Worm (Caenorhabditis elegans) whole organism, mixed stage, embryonic: ENCODE results near the gene F53C3.7.

Experiments
- M03D4.4 ChIP-seq: sonication (generic microtip); optimal IDR thresholded peaks from 2 replicates; lab custom pipeline; 2017; ENCODE audit warnings: mild to moderate bottlenecking, missing genetic modification characterization, missing compliant biosample characterization
- bed-3 ChIP-seq: fragments of 200-800 bp; sonication (Bioruptor generic); optimal IDR thresholded peaks from 3 replicates; lab custom pipeline; 2018; ENCODE audit warnings: mild to moderate bottlenecking, missing genetic modification characterization, moderate library complexity, missing compliant biosample characterization
- ceh-39 ChIP-seq: fragments of 150-350 bp; optimal IDR thresholded peaks from 2 replicates; lab custom pipeline; 2014; ENCODE audit warnings: missing biosample characterization, missing genetic modification characterization
- ceh-43 ChIP-seq: fragments of 200-800 bp; sonication (Bioruptor generic); optimal IDR thresholded peaks from 2 replicates; lab custom pipeline; 2018; ENCODE audit warnings: mild to moderate bottlenecking, missing genetic modification characterization, moderate library complexity, missing compliant biosample characterization
- ceh-83 ChIP-seq: fragments of 200-800 bp; sonication (Bioruptor generic); optimal IDR thresholded peaks from 2 replicates; lab custom pipeline; 2018; ENCODE audit warnings: mild to moderate bottlenecking, missing genetic modification characterization, missing compliant biosample characterization
- ces-1 ChIP-seq: fragments of 150-350 bp; optimal IDR thresholded peaks from 2 replicates; lab custom pipeline; 2014; ENCODE audit warnings: missing biosample characterization, missing genetic modification reagents, missing genetic modification characterization
- cnd-1 ChIP-seq: fragments of 200-800 bp; sonication (Bioruptor generic); optimal IDR thresholded peaks from 2 replicates; lab custom pipeline; 2018; ENCODE audit warnings: mild to moderate bottlenecking, missing genetic modification characterization, missing compliant biosample characterization
- drap-1 ChIP-seq: fragments of 200-800 bp; sonication (Bioruptor generic); optimal IDR thresholded peaks from 3 replicates; lab custom pipeline; 2018; ENCODE audit warnings: mild to moderate bottlenecking, missing genetic modification characterization, missing compliant biosample characterization
- elt-1 ChIP-seq: sonication (generic microtip); optimal IDR thresholded peaks from 2 replicates; lab custom pipeline; 2017; ENCODE audit warnings: missing genetic modification characterization, mild to moderate bottlenecking, missing compliant biosample characterization, antibody characterized with exemption, moderate library complexity, borderline replicate concordance; ENCODE audit not compliant: insufficient read depth
- elt-3 ChIP-seq: fragments of 150-350 bp; optimal IDR thresholded peaks from 2 replicates; lab custom pipeline; 2014; ENCODE audit warnings: missing biosample characterization, missing genetic modification characterization
- flh-1 ChIP-seq: fragments of 200-800 bp; sonication (Bioruptor generic); optimal IDR thresholded peaks from 2 replicates; lab custom pipeline; 2018; ENCODE audit warnings: mild to moderate bottlenecking, missing genetic modification characterization, moderate library complexity, missing compliant biosample characterization
- ham-2 ChIP-seq: fragments of 200-800 bp; sonication (Bioruptor generic); optimal IDR thresholded peaks from 2 replicates; lab custom pipeline; 2018; ENCODE audit warnings: mild to moderate bottlenecking, missing genetic modification characterization, missing compliant biosample characterization
- hlh-1 ChIP-seq: fragments of 150-350 bp; optimal IDR thresholded peaks from 2 replicates; lab custom pipeline; 2014; ENCODE audit warnings: missing biosample characterization, missing genetic modification reagents, missing genetic modification characterization
- lin-13 ChIP-seq: fragments of 150-350 bp; optimal IDR thresholded peaks from 2 replicates; lab custom pipeline; 2014; ENCODE audit warnings: missing biosample characterization, missing genetic modification characterization
- lin-32 ChIP-seq: fragments of 200-800 bp; sonication (Bioruptor generic); optimal IDR thresholded peaks from 2 replicates; lab custom pipeline; 2018; ENCODE audit warnings: mild to moderate bottlenecking, missing genetic modification characterization, missing compliant biosample characterization
- lsy-2 ChIP-seq: fragments of 150-350 bp; optimal IDR thresholded peaks from 2 replicates; lab custom pipeline; 2014; ENCODE audit warnings: missing biosample characterization, missing genetic modification characterization
- mab-5 ChIP-seq: fragments of 150-350 bp; optimal IDR thresholded peaks from 2 replicates; lab custom pipeline; 2014; ENCODE audit warnings: missing biosample characterization, missing genetic modification characterization
- mep-1 ChIP-seq: fragments of 150-350 bp; optimal IDR thresholded peaks from 2 replicates; lab custom pipeline; 2017; ENCODE audit warnings: missing biosample characterization, missing genetic modification reagents, missing genetic modification characterization, inconsistent platforms
- mls-2 ChIP-seq: sonication (generic microtip); optimal IDR thresholded peaks from 2 replicates; lab custom pipeline; 2016; ENCODE audit warnings: mild to moderate bottlenecking, missing genetic modification characterization, moderate library complexity, missing compliant biosample characterization
- nhr-12 ChIP-seq: fragments of 150-350 bp; optimal IDR thresholded peaks from 2 replicates; lab custom pipeline; 2014; ENCODE audit warnings: missing biosample characterization, missing genetic modification characterization
- nhr-2 ChIP-seq: fragments of 150-350 bp; optimal IDR thresholded peaks from 2 replicates; lab custom pipeline; 2014; ENCODE audit warnings: missing biosample characterization, missing genetic modification characterization
- nhr-237 ChIP-seq: fragments of 150-350 bp; optimal IDR thresholded peaks from 2 replicates; lab custom pipeline; 2014; ENCODE audit warnings: missing biosample characterization, missing genetic modification characterization
- pha-4 ChIP-seq: fragments of 150-350 bp; optimal IDR thresholded peaks from 2 replicates; lab custom pipeline; 2018; ENCODE audit warnings: missing biosample characterization, missing genetic modification reagents, missing genetic modification characterization
- sem-2 ChIP-seq: fragments of 200-800 bp; sonication (Bioruptor generic); optimal IDR thresholded peaks from 2 replicates; lab custom pipeline; 2018; ENCODE audit warnings: mild to moderate bottlenecking, missing genetic modification characterization, missing compliant biosample characterization
- snpc-4 ChIP-seq: fragments of 150-350 bp; optimal IDR thresholded peaks from 2 replicates; lab custom pipeline; 2014; ENCODE audit warnings: missing biosample characterization, missing genetic modification characterization
- sptf-1 ChIP-seq: sonication (generic microtip); optimal IDR thresholded peaks from 2 replicates; lab custom pipeline; 2017; ENCODE audit warnings: mild to moderate bottlenecking, missing genetic modification characterization, moderate library complexity, missing compliant biosample characterization
- tbx-8 ChIP-seq: fragments of 200-800 bp; sonication (Bioruptor generic); optimal IDR thresholded peaks from 2 replicates; lab custom pipeline; 2018; ENCODE audit warnings: mild to moderate bottlenecking, missing genetic modification characterization, moderate library complexity, missing compliant biosample characterization
- unc-120 ChIP-seq: sonication (generic microtip); optimal IDR thresholded peaks from 2 replicates; lab custom pipeline; 2017; ENCODE audit warnings: missing genetic modification characterization, missing compliant biosample characterization; ENCODE audit not compliant: poor library complexity, severe bottlenecking
- unc-39 ChIP-seq: fragments of 150-350 bp; optimal IDR thresholded peaks from 2 replicates; lab custom pipeline; 2014; ENCODE audit warnings: missing biosample characterization, missing genetic modification characterization
- unc-62 ChIP-seq: fragments of 150-350 bp; optimal IDR thresholded peaks from 2 replicates; lab custom pipeline; 2014; ENCODE audit warnings: missing biosample characterization, missing genetic modification reagents, missing genetic modification characterization
- zip-8 ChIP-seq: fragments of 150-350 bp; optimal IDR thresholded peaks from 2 replicates; lab custom pipeline; 2014; ENCODE audit warnings: missing biosample characterization, missing genetic modification characterization

F53C3.7 gene

DNA sequence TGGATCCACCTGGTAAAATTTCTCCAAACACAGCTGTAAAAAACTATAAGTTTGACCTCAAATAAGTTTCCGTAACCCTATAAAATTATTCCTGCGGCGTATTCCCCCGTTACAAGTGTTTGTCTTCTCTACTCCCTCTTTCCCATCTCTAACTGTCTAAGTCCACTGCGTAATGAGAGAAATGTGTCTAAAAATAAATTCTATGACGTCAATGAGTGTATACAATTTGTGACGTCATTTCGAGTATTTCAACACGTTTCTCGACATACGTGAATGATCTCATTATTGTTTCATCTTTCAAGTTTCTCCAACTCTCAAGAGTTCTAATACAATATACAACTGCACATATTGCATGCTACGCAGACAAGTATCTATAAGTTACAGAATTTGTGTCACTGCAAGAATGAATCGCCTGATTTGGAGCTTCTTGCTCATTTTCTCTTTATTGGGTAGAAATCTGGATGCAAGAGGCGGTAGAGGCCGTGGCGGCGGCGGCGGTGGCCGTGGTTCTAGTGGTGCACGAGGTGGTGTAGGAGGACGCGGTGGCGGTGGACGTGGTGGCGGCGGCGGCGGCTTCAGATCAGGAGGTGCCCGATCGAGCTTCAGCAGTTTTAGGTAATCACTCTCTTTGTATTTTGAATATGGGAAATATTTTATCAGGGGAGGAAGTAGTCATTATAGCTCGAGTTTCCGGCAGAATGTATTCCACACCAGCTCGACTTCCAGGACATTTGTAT, 3.1 kb downstream of the F53C3.7 start, which contains the start of gene F53C3.6:
Gene F53C3.6 (plus strand): TSS at position 385 of the 737 bp plus-strand sequence.
- TF ChIP-seq mep-1 (tag; lab: Kevin White, UChicago) (no peak), drap-1 (GFP tag; lab: Kevin White, UChicago) (no peak), unc-120 (no peak), ceh-83 (GFP tag; lab: Kevin White, UChicago) (peak; percentile 48), ces-1 (GFP tag; lab: Kevin White, UChicago) (peak; percentile 94), nhr-237 (tag; lab: Kevin White, UChicago) (peak; percentile 23), tbx-8 (GFP tag; lab: Kevin White, UChicago) (no peak), nhr-2 (tag; lab: Kevin White, UChicago) (peak; percentile 29), nhr-12 (tag; lab: Kevin White, UChicago) (no peak), unc-39 (tag; lab: Kevin White, UChicago) (no peak), zip-8 (tag; lab: Kevin White, UChicago) (peak; percentile 64), snpc-4 (tag; lab: Kevin White, UChicago) (no peak), unc-62 (GFP tag; lab: Kevin White, UChicago) (peak; percentile 81), M03D4.4 (tag; lab: Kevin White, UChicago) (no peak), lin-13 (tag; lab: Kevin White, UChicago) (no peak), pha-4 (tag; lab: Kevin White, UChicago) (no peak), sem-2 (GFP tag; lab: Kevin White, UChicago) (no peak), mls-2 (tag; lab: Kevin White, UChicago) (no peak), ham-2 (GFP tag; lab: Kevin White, UChicago) (no peak)

- TF ChIP-seq mab-5 (tag; lab: Kevin White, UChicago) (no peak), lin-32 (GFP tag; lab: Kevin White, UChicago) (no peak), flh-1 (GFP tag; lab: Kevin White, UChicago) (no peak), M03D4.4 (tag; lab: Kevin White, UChicago) (no peak), zip-8 (tag; lab: Kevin White, UChicago) (no peak), lsy-2 (tag; lab: Kevin White, UChicago) (no peak), unc-120 (no peak), sptf-1 (tag; lab: Kevin White, UChicago) (no peak), cnd-1 (tag; lab: Kevin White, UChicago) (no peak), elt-1 (tag; lab: Kevin White, UChicago) (no peak), nhr-12 (tag; lab: Kevin White, UChicago) (no peak), unc-62 (GFP tag; lab: Kevin White, UChicago) (no peak), nhr-2 (tag; lab: Kevin White, UChicago) (no peak), lin-13 (tag; lab: Kevin White, UChicago) (no peak), pha-4 (tag; lab: Kevin White, UChicago) (no peak), tbx-8 (GFP tag; lab: Kevin White, UChicago) (no peak), nhr-237 (tag; lab: Kevin White, UChicago) (no peak), ham-2 (GFP tag; lab: Kevin White, UChicago) (no peak), ceh-83 (GFP tag; lab: Kevin White, UChicago) (no peak)
Measured at ce11 chrII:3901108-3901507, 6.3 kb downstream of the F53C3.7 start, which contains the start of gene F53C3.4. TSS of gene F53C3.4 (plus strand) at chrII:3901408.

- TF ChIP-seq tbx-8 (GFP tag; lab: Kevin White, UChicago) (no peak), ceh-39 (tag; lab: Kevin White, UChicago) (no peak)
Measured at ce11 chrII:3902798-3903197, 7.9 kb downstream of the F53C3.7 start, which contains the start of gene F53C3.3. TSS of gene F53C3.3 (plus strand) at chrII:3902856.

- no peak for TF ChIP-seq tbx-8 (GFP tag; lab: Kevin White, UChicago)
- no peak for TF ChIP-seq lsy-2 (tag; lab: Kevin White, UChicago)
- TF ChIP-seq nhr-2 (tag; lab: Kevin White, UChicago), result no peak
- no peak for TF ChIP-seq pha-4 (tag; lab: Kevin White, UChicago)
- no peak for TF ChIP-seq flh-1 (GFP tag; lab: Kevin White, UChicago)
- no peak for TF ChIP-seq M03D4.4 (tag; lab: Kevin White, UChicago)
- TF ChIP-seq cnd-1 (tag; lab: Kevin White, UChicago), result no peak
- TF ChIP-seq sptf-1 (tag; lab: Kevin White, UChicago), result no peak
- no peak for TF ChIP-seq ces-1 (GFP tag; lab: Kevin White, UChicago)
- TF ChIP-seq bed-3, result no peak
- TF ChIP-seq drap-1 (GFP tag; lab: Kevin White, UChicago), result no peak
- no peak for TF ChIP-seq ceh-43
- TF ChIP-seq elt-1 (tag; lab: Kevin White, UChicago), result no peak
- no peak for TF ChIP-seq elt-3 (tag; lab: Kevin White, UChicago)
- no peak for TF ChIP-seq hlh-1 (tag; lab: Kevin White, UChicago)
- no peak for TF ChIP-seq mab-5 (tag; lab: Kevin White, UChicago)
- no peak for TF ChIP-seq lin-32 (GFP tag; lab: Kevin White, UChicago)
- TF ChIP-seq ceh-83 (GFP tag; lab: Kevin White, UChicago), result no peak
Measured at ce11 chrII:3906615-3907190, 11.8 kb downstream of the F53C3.7 start, which contains the start of the genes F53C3.11 and fbxb-103. TSS of gene F53C3.11 (minus strand) at chrII:3906715. TSS of gene fbxb-103 (plus strand) at chrII:3907140.
